Worm (Caenorhabditis elegans) whole organism, L3 larva: Measurements from ENCODE around the gene K08F9.4.

Experiments used
- R02D3.7 ChIP-seq: fragments of 150-350 bp; optimal IDR thresholded peaks from 2 replicates; lab custom pipeline; 2014; ENCODE audit warnings: missing biosample characterization, missing genetic modification characterization
- aly-2 ChIP-seq: fragments of 150-350 bp; optimal IDR thresholded peaks from 2 replicates; lab custom pipeline; 2014; ENCODE audit warnings: missing biosample characterization, missing genetic modification characterization
- ama-1 ChIP-seq: fragments of 150-350 bp; optimal IDR thresholded peaks from 2 replicates; lab custom pipeline; 2018
- ceh-28 ChIP-seq: fragments of 150-350 bp; optimal IDR thresholded peaks from 2 replicates; lab custom pipeline; 2014; ENCODE audit warnings: missing biosample characterization, missing genetic modification reagents, missing genetic modification characterization
- ceh-9 ChIP-seq: sonication (generic microtip); optimal IDR thresholded peaks from 2 replicates; lab custom pipeline; 2018; ENCODE audit warnings: missing biosample characterization, missing genetic modification characterization
- daf-12 ChIP-seq: fragments of 150-350 bp; optimal IDR thresholded peaks from 2 replicates; lab custom pipeline; 2014; ENCODE audit warnings: missing biosample characterization, missing genetic modification reagents, missing genetic modification characterization
- egl-27 ChIP-seq: sonication (generic microtip); optimal IDR thresholded peaks from 4 replicates; lab custom pipeline; 2017; ENCODE audit warnings: missing biosample characterization, missing genetic modification reagents, missing genetic modification characterization
- egl-5 ChIP-seq: fragments of 150-350 bp; optimal IDR thresholded peaks from 2 replicates; lab custom pipeline; 2017; ENCODE audit warnings: missing biosample characterization, missing genetic modification reagents, missing genetic modification characterization, inconsistent platforms
- elt-2 ChIP-seq: sonication (generic microtip); optimal IDR thresholded peaks from 2 replicates; lab custom pipeline; 2016; ENCODE audit warnings: missing genetic modification reagents, mild to moderate bottlenecking, missing genetic modification characterization, missing compliant biosample characterization
- elt-3 ChIP-seq, 3 experiments: fragments of 150-350 bp in 1 of 3; sonication (generic microtip) in 2 of 3; optimal IDR thresholded peaks; 2 replicates in 2 of 3; 4 replicates in 1 of 3; lab custom pipeline; 2014 to 2017; ENCODE audit warnings: missing biosample characterization in 3 of 3, missing genetic modification characterization in 3 of 3
- fkh-10 ChIP-seq: sonication (generic microtip); optimal IDR thresholded peaks from 2 replicates; lab custom pipeline; 2017; ENCODE audit warnings: missing biosample characterization, missing genetic modification reagents, missing genetic modification characterization
- fkh-2 ChIP-seq: fragments of 150-350 bp; optimal IDR thresholded peaks from 2 replicates; lab custom pipeline; 2014; ENCODE audit warnings: missing biosample characterization, missing genetic modification reagents, missing genetic modification characterization
- jun-1 ChIP-seq: fragments of 150-350 bp; optimal IDR thresholded peaks from 2 replicates; lab custom pipeline; 2014; ENCODE audit warnings: missing biosample characterization, missing genetic modification reagents, missing genetic modification characterization
- lin-15B ChIP-seq: fragments of 150-350 bp; optimal IDR thresholded peaks from 2 replicates; lab custom pipeline; 2014; ENCODE audit warnings: missing biosample characterization, missing genetic modification characterization
- lin-39 ChIP-seq: fragments of 150-350 bp; optimal IDR thresholded peaks from 2 replicates; lab custom pipeline; 2018; ENCODE audit warnings: missing biosample characterization, missing genetic modification reagents, missing genetic modification characterization
- mdl-1 ChIP-seq: fragments of 150-350 bp; optimal IDR thresholded peaks from 2 replicates; lab custom pipeline; 2014; ENCODE audit warnings: missing biosample characterization, missing genetic modification characterization
- mml-1 ChIP-seq: fragments of 150-350 bp; sonication (generic microtip); optimal IDR thresholded peaks from 3 replicates; lab custom pipeline; 2014; ENCODE audit warnings: missing biosample characterization, missing genetic modification characterization
- nfya-1 ChIP-seq: sonication (generic microtip); optimal IDR thresholded peaks from 2 replicates; lab custom pipeline; 2017; ENCODE audit warnings: missing genetic modification characterization, mild to moderate bottlenecking, missing compliant biosample characterization, antibody characterized with exemption, moderate library complexity; ENCODE audit not compliant: insufficient read depth
- nhr-11 ChIP-seq: fragments of 150-350 bp; optimal IDR thresholded peaks from 2 replicates; lab custom pipeline; 2014; ENCODE audit warnings: missing biosample characterization, missing genetic modification characterization
- nhr-12 ChIP-seq: fragments of 150-350 bp; optimal IDR thresholded peaks from 2 replicates; lab custom pipeline; 2014; ENCODE audit warnings: missing biosample characterization, missing genetic modification characterization
- nhr-23 ChIP-seq: fragments of 150-350 bp; optimal IDR thresholded peaks from 2 replicates; lab custom pipeline; 2014; ENCODE audit warnings: missing biosample characterization, missing genetic modification reagents, missing genetic modification characterization
- nhr-237 ChIP-seq: fragments of 150-350 bp; optimal IDR thresholded peaks from 2 replicates; lab custom pipeline; 2014; ENCODE audit warnings: missing biosample characterization, missing genetic modification characterization
- nhr-25 ChIP-seq: sonication (generic microtip); optimal IDR thresholded peaks from 2 replicates; lab custom pipeline; 2017; ENCODE audit warnings: missing biosample characterization, missing genetic modification characterization
- nhr-43 ChIP-seq: sonication (generic microtip); optimal IDR thresholded peaks from 2 replicates; lab custom pipeline; 2016; ENCODE audit warnings: mild to moderate bottlenecking, missing genetic modification characterization, missing compliant biosample characterization; ENCODE audit not compliant: poor library complexity, severe bottlenecking
- nhr-67 ChIP-seq: fragments of 150-350 bp; optimal IDR thresholded peaks from 2 replicates; lab custom pipeline; 2014; ENCODE audit warnings: missing biosample characterization, missing genetic modification characterization
- nhr-77 ChIP-seq: fragments of 150-350 bp; optimal IDR thresholded peaks from 2 replicates; lab custom pipeline; 2014; ENCODE audit warnings: missing biosample characterization, missing genetic modification characterization
- pha-4 ChIP-seq: fragments of 150-350 bp; optimal IDR thresholded peaks from 2 replicates; lab custom pipeline; 2014; ENCODE audit warnings: missing biosample characterization, missing genetic modification reagents, missing genetic modification characterization
- pqm-1 ChIP-seq: fragments of 150-350 bp; optimal IDR thresholded peaks from 2 replicates; lab custom pipeline; 2017; ENCODE audit warnings: missing biosample characterization, missing genetic modification characterization, inconsistent platforms
- sea-2 ChIP-seq: fragments of 150-350 bp; sonication (generic microtip); optimal IDR thresholded peaks from 4 replicates; lab custom pipeline; 2014; ENCODE audit warnings: missing biosample characterization, missing genetic modification reagents, missing genetic modification characterization
- snpc-4 ChIP-seq: fragments of 150-350 bp; optimal IDR thresholded peaks from 2 replicates; lab custom pipeline; 2014; ENCODE audit warnings: missing biosample characterization, missing genetic modification characterization
- unc-39 ChIP-seq: sonication (generic microtip); optimal IDR thresholded peaks from 4 replicates; lab custom pipeline; 2017; ENCODE audit warnings: missing biosample characterization, missing genetic modification characterization
- ztf-11 ChIP-seq: fragments of 150-350 bp; optimal IDR thresholded peaks from 2 replicates; lab custom pipeline; 2014; ENCODE audit warnings: missing biosample characterization, missing genetic modification characterization

Gene K08F9.4

ce11 chrV:15136772-15137171 is 7.0 kb upstream of the K08F9.4 start, which contains the start of gene aipl-1 (continued):
- TF ChIP-seq nhr-67 (tag; lab: Kevin White, UChicago): no peak
- TF ChIP-seq egl-5 (tag; lab: Kevin White, UChicago): peak; percentile 21
- peak; percentile 75 for TF ChIP-seq nhr-23

DNA sequence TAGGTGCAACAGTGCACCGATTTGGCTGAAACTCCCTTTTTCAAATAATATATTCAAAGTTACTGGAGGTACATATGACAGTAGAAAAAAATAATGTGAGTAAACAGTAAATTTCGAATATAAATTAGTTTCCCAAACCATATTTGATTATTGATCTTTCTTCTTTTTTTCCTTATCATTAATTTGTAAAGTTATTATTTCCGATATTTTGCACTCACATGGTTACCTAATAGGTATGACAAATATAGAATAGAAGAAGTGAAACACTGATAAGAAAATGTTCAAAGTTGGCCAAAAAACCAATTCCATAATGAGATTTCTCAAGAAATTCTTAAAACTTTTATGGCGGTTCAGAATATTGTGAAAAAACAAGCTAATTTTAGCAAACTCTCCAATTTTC is 4.0 kb upstream of the K08F9.4 start:
- peak; percentile 60 for TF ChIP-seq pha-4 (tag; lab: Kevin White, UChicago)
- TF ChIP-seq elt-2 (tag; lab: Kevin White, UChicago): peak; percentile 53
- peak; percentile 53 for TF ChIP-seq pqm-1 (tag; lab: Kevin White, UChicago)
- no peak for TF ChIP-seq ama-1 (lab: Kevin White, UChicago)
- TF ChIP-seq, all 47 proteins: peak for 3

DNA sequence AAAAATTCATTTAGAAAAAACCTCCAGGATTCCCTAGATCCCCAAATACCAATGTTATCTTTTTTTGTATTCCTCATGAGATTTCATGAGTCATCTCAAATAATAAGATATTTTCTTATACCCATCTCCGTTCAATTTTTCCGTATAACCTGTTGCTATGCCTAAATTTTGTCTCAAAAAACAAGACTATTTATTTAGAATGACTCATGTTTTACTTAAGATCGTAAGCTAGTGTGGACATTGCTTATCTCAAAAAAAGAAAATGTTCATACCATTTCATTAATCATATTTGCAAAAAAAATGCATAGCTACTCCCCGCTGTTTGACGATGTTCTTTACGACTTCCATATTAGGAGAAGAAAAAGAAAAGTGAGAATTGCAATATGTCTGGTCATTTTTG is 3.6 kb upstream of the K08F9.4 start, which contains the start of gene K08F9.3:
K08F9.3 (plus strand) TSS at position 301 of the 400 bp plus-strand sequence.
- TF ChIP-seq sea-2 (GFP tag; lab: Kevin White, UChicago) (no peak), pqm-1 (tag; lab: Kevin White, UChicago) (no peak), pha-4 (tag; lab: Kevin White, UChicago) (no peak), fkh-2 (tag; lab: Kevin White, UChicago) (no peak), nhr-25 (tag; lab: Kevin White, UChicago) (no peak), ztf-11 (tag; lab: Kevin White, UChicago) (no peak), nhr-11 (tag; lab: Kevin White, UChicago) (no peak), ama-1 (lab: Kevin White, UChicago) (no peak), unc-39 (tag; lab: Kevin White, UChicago) (no peak), mdl-1 (tag; lab: Kevin White, UChicago) (no peak)
- TF ChIP-seq, all 47 proteins: peak for 0

DNA sequence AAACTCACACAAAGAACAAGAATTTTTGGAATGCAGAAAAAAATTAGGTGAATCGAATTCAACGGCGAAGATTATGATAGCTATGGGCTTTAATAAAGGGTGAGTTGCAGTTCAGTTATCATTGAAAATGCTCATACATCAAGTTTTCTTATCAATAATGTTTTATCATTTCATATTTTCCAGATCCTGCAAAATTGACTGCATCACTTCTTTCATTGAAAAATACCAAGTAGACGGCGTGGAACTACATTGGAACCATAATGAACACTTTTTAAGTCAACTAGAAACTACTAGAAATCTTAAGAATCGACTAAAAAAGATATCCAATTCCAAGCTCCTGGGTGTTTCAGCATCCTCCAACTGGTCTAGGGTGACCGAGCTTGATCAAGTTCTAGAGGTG is 534 bp upstream of the K08F9.4 start, which contains the start of gene K08F9.1:
K08F9.1 (minus strand) TSS at position 101 of the 400 bp plus-strand sequence.
- TF ChIP-seq mdl-1 (tag; lab: Kevin White, UChicago) (no peak), ceh-9 (no peak), egl-27 (tag; lab: Kevin White, UChicago) (no peak), unc-39 (tag; lab: Kevin White, UChicago) (no peak), nhr-43 (no peak), ceh-28 (no peak)

ce11 chrV:15147776-15148175 is 4.0 kb downstream of the K08F9.4 start, which contains the start of gene T09F5.20:
T09F5.20 (minus strand) TSS chrV:15147876.
- no peak for TF ChIP-seq pqm-1 (tag; lab: Kevin White, UChicago)

ce11 chrV:15148800-15149199 is 5.0 kb downstream of the K08F9.4 start, which contains the start of gene T09F5.1:
T09F5.1 (plus strand) TSS chrV:15149100.
- no peak for TF ChIP-seq nhr-25 (tag; lab: Kevin White, UChicago)
- TF ChIP-seq nhr-12: no peak
- no peak for TF ChIP-seq nhr-77 (tag; lab: Kevin White, UChicago)
- no peak for TF ChIP-seq mml-1
- TF ChIP-seq nhr-23: no peak
- no peak for TF ChIP-seq R02D3.7 (tag; lab: Kevin White, UChicago)
- TF ChIP-seq aly-2 (tag; lab: Kevin White, UChicago): no peak
- TF ChIP-seq fkh-10 (GFP tag; lab: Kevin White, UChicago): no peak
- no peak for TF ChIP-seq ama-1 (lab: Kevin White, UChicago)
- no peak for TF ChIP-seq unc-39 (tag; lab: Kevin White, UChicago)
- no peak for TF ChIP-seq egl-5 (tag; lab: Kevin White, UChicago)
- TF ChIP-seq nhr-237 (tag; lab: Kevin White, UChicago): no peak
- TF ChIP-seq ztf-11 (tag; lab: Kevin White, UChicago): no peak
- TF ChIP-seq ceh-9: no peak
- TF ChIP-seq nhr-43: no peak
- no peak for TF ChIP-seq sea-2 (GFP tag; lab: Kevin White, UChicago)
- TF ChIP-seq elt-3 (tag; optimal IDR thresholded peaks at IDR 0.05; lab: Kevin White, UChicago): no peak
- no peak for TF ChIP-seq daf-12 (tag; lab: Kevin White, UChicago)
- no peak for TF ChIP-seq snpc-4 (tag; lab: Kevin White, UChicago)
- TF ChIP-seq lin-15B (tag; lab: Kevin White, UChicago): no peak

DNA sequence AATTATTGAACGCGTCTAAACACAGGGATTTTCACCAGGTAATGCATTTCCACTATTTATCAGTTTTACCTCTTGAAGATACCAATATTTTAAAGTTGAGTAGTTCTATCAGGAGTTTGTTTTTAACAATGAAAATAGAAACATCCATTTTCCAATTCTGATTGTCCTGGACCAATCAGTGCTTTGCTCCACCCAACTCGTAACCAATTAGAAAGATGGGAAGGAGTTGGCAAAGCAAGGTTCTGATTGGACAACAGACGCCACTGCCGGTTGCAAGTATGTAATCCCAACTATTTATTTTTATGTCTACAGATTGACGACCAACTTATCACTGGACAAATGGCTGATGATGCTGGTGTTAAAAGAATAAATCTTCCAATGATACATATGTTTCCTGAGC is 6.4 kb downstream of the K08F9.4 start:
- no peak for TF ChIP-seq nhr-67 (tag; lab: Kevin White, UChicago)
- TF ChIP-seq jun-1 (tag; lab: Kevin White, UChicago): no peak
- TF ChIP-seq lin-39 (tag; lab: Kevin White, UChicago): no peak
- peak; percentile 58 for TF ChIP-seq nfya-1 (tag; lab: Kevin White, UChicago)
- no peak for TF ChIP-seq nhr-11 (tag; lab: Kevin White, UChicago)
- TF ChIP-seq, all 47 proteins: peak for 1
